Worm (Caenorhabditis elegans): ENCODE results near the gene cit-1.1.

Gene cit-1.1

DNA sequence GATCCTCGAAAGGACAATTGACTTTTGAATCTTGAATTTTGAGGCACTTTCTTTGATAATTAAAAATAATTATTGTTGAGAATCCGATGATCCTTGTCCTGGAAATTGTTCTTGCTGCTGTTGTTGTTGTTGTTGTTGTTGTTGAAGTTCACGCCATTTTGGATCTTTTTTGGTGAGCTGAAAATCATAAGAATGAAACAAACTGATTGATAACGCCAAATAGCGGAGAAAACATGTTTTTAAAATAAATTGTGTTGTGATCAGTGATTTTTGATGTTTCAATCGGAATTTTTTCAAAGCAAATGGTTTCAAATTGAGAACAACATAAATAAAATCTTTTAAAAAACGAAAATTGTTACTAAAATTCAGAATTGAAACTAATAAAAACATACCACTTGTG, 7.4 kb upstream of the cit-1.1 start:
- no peak for TF ChIP-seq tbx-8 (GFP tag; optimal IDR thresholded peaks at IDR 0.05)
- TF ChIP-seq lsy-2 (tag; optimal IDR thresholded peaks at IDR 0.05): no peak

ce11 chrIII:8016438-8016837, 6.8 kb upstream of the cit-1.1 start, which contains the start of gene F44B9.5:
TSS of gene F44B9.5 (minus strand) at chrIII:8016538.
- TF ChIP-seq mep-1 (tag; optimal IDR thresholded peaks at IDR 0.05) (no peak), ceh-43 (GFP tag; optimal IDR thresholded peaks at IDR 0.05) (no peak), sem-2 (GFP tag; optimal IDR thresholded peaks at IDR 0.05) (no peak), nhr-12 (tag; optimal IDR thresholded peaks at IDR 0.05) (no peak), elt-3 (tag; optimal IDR thresholded peaks at IDR 0.05) (no peak), ham-2 (GFP tag; optimal IDR thresholded peaks at IDR 0.05) (no peak), tbx-8 (GFP tag; optimal IDR thresholded peaks at IDR 0.05) (no peak), nhr-28 (tag; optimal IDR thresholded peaks at IDR 0.05) (no peak), pha-4 (tag; optimal IDR thresholded peaks at IDR 0.05) (no peak), flh-1 (GFP tag; optimal IDR thresholded peaks at IDR 0.05) (no peak), ceh-39 (tag; optimal IDR thresholded peaks at IDR 0.05) (no peak), lin-32 (GFP tag; optimal IDR thresholded peaks at IDR 0.05) (no peak), mab-5 (tag; optimal IDR thresholded peaks at IDR 0.05) (no peak), drap-1 (GFP tag; optimal IDR thresholded peaks at IDR 0.05) (no peak), blmp-1 (tag; optimal IDR thresholded peaks at IDR 0.05) (no peak)

DNA sequence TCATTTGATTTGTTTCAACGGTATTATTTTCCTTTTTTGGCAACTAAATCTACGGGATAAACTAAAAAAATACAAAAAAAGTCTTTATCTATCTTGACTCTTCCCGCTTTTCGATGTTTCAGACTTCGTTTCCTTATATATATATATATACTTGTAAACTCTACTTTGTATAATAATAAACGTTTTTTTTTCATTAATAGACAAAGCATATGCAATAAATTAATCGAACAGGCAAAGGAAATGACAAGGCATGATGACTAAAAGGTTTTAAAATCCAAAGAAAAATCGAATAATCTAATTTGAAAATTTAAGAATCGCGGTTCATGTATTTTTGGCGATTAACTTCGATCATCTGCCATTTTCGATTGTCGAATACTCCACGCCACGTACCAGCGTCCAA, 4.0 kb upstream of the cit-1.1 start:
- no peak for TF ChIP-seq lin-13 (tag; optimal IDR thresholded peaks at IDR 0.05)
- no peak for TF ChIP-seq mls-2 (tag; optimal IDR thresholded peaks at IDR 0.05)
- no peak for TF ChIP-seq flh-1 (GFP tag; optimal IDR thresholded peaks at IDR 0.05)
- no peak for TF ChIP-seq lin-32 (GFP tag; optimal IDR thresholded peaks at IDR 0.05)
- no peak for TF ChIP-seq unc-39 (tag; optimal IDR thresholded peaks at IDR 0.05)
- TF ChIP-seq mab-5 (tag; optimal IDR thresholded peaks at IDR 0.05): no peak
- no peak for TF ChIP-seq nhr-2 (tag; optimal IDR thresholded peaks at IDR 0.05)
- no peak for TF ChIP-seq nhr-237 (tag; optimal IDR thresholded peaks at IDR 0.05)
- TF ChIP-seq lsy-2 (tag; optimal IDR thresholded peaks at IDR 0.05): no peak
- no peak for TF ChIP-seq sem-2 (GFP tag; optimal IDR thresholded peaks at IDR 0.05)
- no peak for TF ChIP-seq elt-3 (tag; optimal IDR thresholded peaks at IDR 0.05)
- TF ChIP-seq ham-2 (GFP tag; optimal IDR thresholded peaks at IDR 0.05): no peak
- no peak for TF ChIP-seq ceh-83 (GFP tag; optimal IDR thresholded peaks at IDR 0.05)
- no peak for TF ChIP-seq mep-1 (tag; optimal IDR thresholded peaks at IDR 0.05)
- TF ChIP-seq drap-1 (GFP tag; optimal IDR thresholded peaks at IDR 0.05): no peak
- TF ChIP-seq nhr-28 (tag; optimal IDR thresholded peaks at IDR 0.05): no peak
- no peak for TF ChIP-seq bed-3 (GFP tag; optimal IDR thresholded peaks at IDR 0.05)
- no peak for TF ChIP-seq cnd-1 (tag; optimal IDR thresholded peaks at IDR 0.05)
- TF ChIP-seq pha-4 (tag; optimal IDR thresholded peaks at IDR 0.05): no peak
- no peak for TF ChIP-seq ceh-39 (tag; optimal IDR thresholded peaks at IDR 0.05)

- TF ChIP-seq ceh-43 (GFP tag; optimal IDR thresholded peaks at IDR 0.05): no peak
- TF ChIP-seq nhr-28 (tag; optimal IDR thresholded peaks at IDR 0.05): no peak
- TF ChIP-seq nhr-76 (tag; optimal IDR thresholded peaks at IDR 0.05): no peak
- no peak for TF ChIP-seq unc-120 (tag; optimal IDR thresholded peaks at IDR 0.05; ENCODE audit: poor library complexity, severe bottlenecking)
- TF ChIP-seq drap-1 (GFP tag; optimal IDR thresholded peaks at IDR 0.05): no peak
- TF ChIP-seq sem-2 (GFP tag; optimal IDR thresholded peaks at IDR 0.05): no peak
- no peak for TF ChIP-seq M03D4.4 (tag; optimal IDR thresholded peaks at IDR 0.05)
- no peak for TF ChIP-seq mls-2 (tag; optimal IDR thresholded peaks at IDR 0.05)
- TF ChIP-seq ham-2 (GFP tag; optimal IDR thresholded peaks at IDR 0.05): no peak
- TF ChIP-seq sptf-1 (tag; optimal IDR thresholded peaks at IDR 0.05): no peak
- no peak for TF ChIP-seq zip-8 (tag; optimal IDR thresholded peaks at IDR 0.05)
These were observed 720 bp upstream of the cit-1.1 start, which contains the start of gene cit-1.2 for ce11 chrIII:8010260-8010822. TSS of gene cit-1.2 (plus strand) at chrIII:8010772.

DNA sequence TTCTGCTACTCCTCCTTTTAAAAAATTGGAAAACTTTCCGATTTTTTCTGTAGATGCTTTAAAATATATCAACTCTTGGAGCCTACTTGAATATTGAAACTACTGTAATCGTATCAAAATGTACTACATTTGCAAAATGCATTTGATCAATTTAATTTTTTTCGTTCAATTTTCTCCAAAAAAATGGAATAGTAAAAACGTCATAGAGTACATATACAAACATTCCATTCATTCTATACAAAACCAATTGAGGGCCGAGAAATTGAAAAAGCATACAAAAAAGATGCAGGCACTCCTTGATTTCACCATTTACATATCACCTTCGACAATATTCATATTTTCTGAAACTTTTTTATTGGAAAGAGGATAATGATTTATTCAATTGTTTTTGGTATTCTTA, 5.5 kb downstream of the cit-1.1 start, which contains the start of gene C06G4.6:
Gene C06G4.6, plus strand, starts transcription at position 301 of the 400 bp plus-strand sequence.
- TF ChIP-seq unc-120 (tag; optimal IDR thresholded peaks at IDR 0.05; ENCODE audit: poor library complexity, severe bottlenecking): no peak
- no peak for TF ChIP-seq nhr-12 (tag; optimal IDR thresholded peaks at IDR 0.05)
- TF ChIP-seq ham-2 (GFP tag; optimal IDR thresholded peaks at IDR 0.05): no peak
- no peak for TF ChIP-seq nhr-28 (tag; optimal IDR thresholded peaks at IDR 0.05)
- no peak for TF ChIP-seq lsy-2 (tag; optimal IDR thresholded peaks at IDR 0.05)
- no peak for TF ChIP-seq pha-4 (tag; optimal IDR thresholded peaks at IDR 0.05)
- TF ChIP-seq lin-32 (GFP tag; optimal IDR thresholded peaks at IDR 0.05): no peak
- no peak for TF ChIP-seq ceh-43 (GFP tag; optimal IDR thresholded peaks at IDR 0.05)
- no peak for TF ChIP-seq sem-2 (GFP tag; optimal IDR thresholded peaks at IDR 0.05)
- no peak for TF ChIP-seq mep-1 (tag; optimal IDR thresholded peaks at IDR 0.05)
- no peak for TF ChIP-seq nhr-76 (tag; optimal IDR thresholded peaks at IDR 0.05)
- no peak for TF ChIP-seq drap-1 (GFP tag; optimal IDR thresholded peaks at IDR 0.05)
- TF ChIP-seq ceh-83 (GFP tag; optimal IDR thresholded peaks at IDR 0.05): no peak
- TF ChIP-seq tbx-8 (GFP tag; optimal IDR thresholded peaks at IDR 0.05): no peak
- no peak for TF ChIP-seq elt-3 (tag; optimal IDR thresholded peaks at IDR 0.05)

All from whole organism, mixed stage, embryonic.